Worm (Caenorhabditis elegans): Measurements from ENCODE around the gene pals-38.

pals-38 gene

ce11 chrV:12491070-12491643 lies 44.4 kb upstream of the pals-38 start (continued):
- TF ChIP-seq nhr-11 (tag; optimal IDR thresholded peaks at IDR 0.05) (no peak), nhr-19 (GFP tag; conservative IDR thresholded peaks at IDR 0.05) (peak; percentile 93), mef-2 (tag; optimal IDR thresholded peaks at IDR 0.05) (no peak), unc-98 (GFP tag; IDR thresholded peaks at IDR 0.05) (no peak), efl-3 (GFP tag; optimal IDR thresholded peaks at IDR 0.05) (no peak), ztf-11 (tag; optimal IDR thresholded peaks at IDR 0.05) (peak in 1 of 2 experiments; percentile 14), pag-3 (tag; optimal IDR thresholded peaks at IDR 0.05; ENCODE audit: borderline replicate concordance, insufficient read depth) (no peak), nhr-47 (tag; optimal IDR thresholded peaks at IDR 0.05) (peak; percentile 89), lir-3 (tag; optimal IDR thresholded peaks at IDR 0.05; ENCODE audit: poor library complexity) (peak; percentile 41), elt-3 (tag; optimal IDR thresholded peaks at IDR 0.05) (peak in 1 of 6 experiments; percentile 46), C34B4.2 (tag; optimal IDR thresholded peaks at IDR 0.05) (no peak), nhr-90 (tag; optimal IDR thresholded peaks at IDR 0.05; ENCODE audit: poor library complexity) (peak; percentile 93), zip-4 (GFP tag; optimal IDR thresholded peaks at IDR 0.05) (peak; percentile 74), blmp-1 (tag; optimal IDR thresholded peaks at IDR 0.05) (no peak), ces-1 (GFP tag; optimal IDR thresholded peaks at IDR 0.05) (no peak), ztf-4 (tag; optimal IDR thresholded peaks at IDR 0.05) (peak; percentile 66), snpc-4 (tag; optimal IDR thresholded peaks at IDR 0.05) (peak; percentile 99), nhr-237 (tag; optimal IDR thresholded peaks at IDR 0.05) (no peak), dsc-1 (tag; optimal IDR thresholded peaks at IDR 0.05) (peak; percentile 86), mdl-1 (tag; optimal IDR thresholded peaks at IDR 0.05) (peak in 1 of 2 experiments; percentile 45), sup-37 (GFP tag; optimal IDR thresholded peaks at IDR 0.05) (peak; percentile 82), lin-13 (GFP tag; optimal IDR thresholded peaks at IDR 0.05) (peak; percentile 71), efl-1 (optimal IDR thresholded peaks at IDR 0.05) (peak; percentile 48 to 68), efl-1 (GFP tag; optimal IDR thresholded peaks at IDR 0.05 in 1 of 2) (peak; percentile 40 to 95), ceh-88 (GFP tag; IDR thresholded peaks at IDR 0.05) (peak; percentile 60; the same call in 1 of the 2 replicates), tlp-1 (tag; optimal IDR thresholded peaks at IDR 0.05) (no peak), nhr-71 (tag; optimal IDR thresholded peaks at IDR 0.05) (peak; percentile 92), pax-3 (tag; optimal IDR thresholded peaks at IDR 0.05) (no peak), nhr-84 (tag; optimal IDR thresholded peaks at IDR 0.05) (no peak), pqm-1 (tag; optimal IDR thresholded peaks at IDR 0.05) (no peak)

- TF ChIP-seq rnt-1 (tag; optimal IDR thresholded peaks at IDR 0.05) (peak; percentile 47), lin-14 (GFP tag; optimal IDR thresholded peaks at IDR 0.05) (peak; percentile 60), nhr-19 (GFP tag; conservative IDR thresholded peaks at IDR 0.05) (peak; percentile 15; the same call in 1 of the 2 replicates), lsy-2 (tag; optimal IDR thresholded peaks at IDR 0.05) (peak in 1 of 2 experiments; percentile 41), snpc-4 (tag; optimal IDR thresholded peaks at IDR 0.05) (peak; percentile 64), pag-3 (tag; optimal IDR thresholded peaks at IDR 0.05; ENCODE audit: borderline replicate concordance, insufficient read depth) (no peak), snu-23 (GFP tag; optimal IDR thresholded peaks at IDR 0.05) (peak; percentile 16), ztf-11 (tag; optimal IDR thresholded peaks at IDR 0.05) (no peak), nhr-71 (tag; optimal IDR thresholded peaks at IDR 0.05) (peak; percentile 24), efl-1 (optimal IDR thresholded peaks at IDR 0.05) (peak; percentile 1 to 17), efl-1 (GFP tag; optimal IDR thresholded peaks at IDR 0.05 in 1 of 2) (no peak), dsc-1 (tag; optimal IDR thresholded peaks at IDR 0.05) (peak; percentile 50)
These were observed 41.2 kb upstream of the pals-38 start for ce11 chrV:12488002-12488401.

DNA sequence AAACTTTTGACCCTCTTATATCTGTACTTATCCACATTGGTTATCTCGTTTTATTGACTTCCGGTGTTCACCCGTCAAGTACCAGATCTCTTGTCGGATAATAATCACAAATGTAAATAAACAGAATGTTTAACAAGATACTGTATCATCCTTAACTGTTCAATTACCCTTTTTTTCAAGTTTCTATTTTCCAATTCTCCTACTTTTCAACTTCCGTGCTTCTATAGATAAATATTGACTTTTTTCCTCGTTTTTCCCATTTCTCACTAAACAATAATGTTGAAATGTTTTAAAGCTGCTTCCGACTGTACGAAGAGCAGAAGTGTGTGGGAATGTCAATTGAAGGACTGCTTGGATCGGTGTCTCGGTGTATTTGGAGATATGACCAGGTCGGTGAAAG lies 40.1 kb upstream of the pals-38 start, which contains the start of gene inx-11:
Gene inx-11 (plus strand): TSS at position 301 of the 400 bp plus-strand sequence.
- TF ChIP-seq pqm-1 (tag; optimal IDR thresholded peaks at IDR 0.05) (no peak), jun-1 (tag; optimal IDR thresholded peaks at IDR 0.05) (no peak), elt-3 (tag; optimal IDR thresholded peaks at IDR 0.05) (no peak), nhr-11 (tag; optimal IDR thresholded peaks at IDR 0.05) (no peak), ceh-82 (tag; optimal IDR thresholded peaks at IDR 0.05) (no peak), C16A3.4 (tag; optimal IDR thresholded peaks at IDR 0.05) (no peak), nhr-47 (tag; optimal IDR thresholded peaks at IDR 0.05) (no peak), pax-3 (tag; optimal IDR thresholded peaks at IDR 0.05) (no peak)
